Fruit fly (Drosophila melanogaster) whole organism, prepupa: ENCODE measurements around the gene CG17648.

ENCODE experiments used
- CG16779 ChIP-seq: fragments of 200-800 bp; sonication (Bioruptor generic); optimal IDR thresholded peaks from 3 replicates; lab custom pipeline; 2017; ENCODE audit warnings: missing biosample characterization, mild to moderate bottlenecking, missing genetic modification characterization
- CG34406 ChIP-seq: fragments of 200-800 bp; sonication (Bioruptor generic); optimal IDR thresholded peaks from 3 replicates; lab custom pipeline; 2016; ENCODE audit warnings: missing biosample characterization, missing genetic modification characterization
- CG8632 ChIP-seq: fragments of 200-800 bp; sonication (Bioruptor generic); optimal IDR thresholded peaks from 3 replicates; lab custom pipeline; 2016; ENCODE audit warnings: missing biosample characterization, missing genetic modification characterization
- Gug ChIP-seq: fragments of 200-800 bp; sonication (Bioruptor generic); IDR thresholded peaks from 2 replicates; pipeline ENCODE4 v1.3.6; 2022; ENCODE audit warnings: missing biosample characterization, missing genetic modification characterization
- Hr39 ChIP-seq: fragments of 200-800 bp; sonication (Bioruptor generic); optimal IDR thresholded peaks from 2 replicates; lab custom pipeline; 2016; ENCODE audit warnings: missing biosample characterization, missing genetic modification characterization
- pdm3 ChIP-seq: fragments of 200-800 bp; sonication (Bioruptor generic); optimal IDR thresholded peaks from 3 replicates; lab custom pipeline; 2016; ENCODE audit warnings: missing biosample characterization, missing genetic modification characterization
- topi ChIP-seq: fragments of 200-800 bp; sonication (Bioruptor generic); optimal IDR thresholded peaks from 3 replicates; lab custom pipeline; 2016; ENCODE audit warnings: missing biosample characterization, missing genetic modification characterization

DNA sequence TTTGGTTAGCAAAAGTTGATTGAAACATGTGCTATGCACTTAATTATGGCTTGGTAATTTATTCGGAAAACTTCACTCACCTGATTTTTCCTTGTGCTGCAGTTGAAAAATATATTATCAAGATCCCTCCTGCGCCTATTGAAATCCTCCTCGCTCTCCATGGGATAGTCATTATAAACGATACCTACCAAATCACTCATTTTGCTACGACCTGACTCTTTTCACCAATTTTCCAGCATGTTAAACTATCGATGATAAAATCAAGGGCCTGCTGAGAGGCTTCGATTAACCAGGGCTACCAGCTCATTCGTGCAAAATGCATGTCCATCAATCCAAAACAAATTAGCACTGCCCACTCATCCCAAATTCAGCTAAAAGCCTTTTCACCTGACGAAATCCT lies 6.7 kb downstream of the CG17648 start, which contains the start of gene CG17650:
- no peak for TF ChIP-seq pdm3 (GFP tag; lab: Kevin White, UChicago)
- no peak for TF ChIP-seq CG8632
- TF ChIP-seq CG34406: no peak
- no peak for TF ChIP-seq Gug
- no peak for TF ChIP-seq topi
- TF ChIP-seq CG16779: no peak
- TF ChIP-seq Hr39 (GFP tag; lab: Kevin White, UChicago): no peak
